Fruit fly (Drosophila melanogaster) whole organism, adult: ENCODE results near the gene CG15525.

Experiments
- CG11617 ChIP-seq: fragments of 200-800 bp; sonication (Bioruptor generic); optimal IDR thresholded peaks from 2 replicates; lab custom pipeline; 2017; ENCODE audit warnings: mild to moderate bottlenecking, missing biosample characterization, missing genetic modification reagents, missing genetic modification characterization
- CG12768 ChIP-seq: fragments of 200-800 bp; sonication (Bioruptor generic); optimal IDR thresholded peaks from 2 replicates; lab custom pipeline; 2017; ENCODE audit warnings: missing biosample characterization, missing genetic modification characterization, mild to moderate bottlenecking, moderate library complexity, missing genetic modification reagents
- CG14711 ChIP-seq: fragments of 200-800 bp; sonication (Bioruptor generic); optimal IDR thresholded peaks from 2 replicates; lab custom pipeline; 2018; ENCODE audit warnings: missing biosample characterization, mild to moderate bottlenecking, missing genetic modification characterization, moderate library complexity
- CG33017 ChIP-seq: fragments of 200-800 bp; sonication (Bioruptor generic); optimal IDR thresholded peaks from 2 replicates; lab custom pipeline; 2018; ENCODE audit warnings: missing biosample characterization, mild to moderate bottlenecking, missing genetic modification characterization, moderate library complexity
- CG5204 ChIP-seq: fragments of 200-800 bp; sonication (Bioruptor generic); optimal IDR thresholded peaks from 2 replicates; lab custom pipeline; 2016; ENCODE audit warnings: missing biosample characterization, missing genetic modification characterization
- CG7101 ChIP-seq: fragments of 200-800 bp; sonication (Bioruptor generic); optimal IDR thresholded peaks from 2 replicates; lab custom pipeline; 2018; ENCODE audit warnings: missing biosample characterization, mild to moderate bottlenecking, missing genetic modification characterization, moderate library complexity
- Clk ChIP-seq: fragments of 200-800 bp; sonication (Bioruptor generic); optimal IDR thresholded peaks from 2 replicates; lab custom pipeline; 2017; ENCODE audit warnings: missing biosample characterization, missing genetic modification characterization
- Crg-1 ChIP-seq: fragments of 200-800 bp; sonication (Bioruptor generic); optimal IDR thresholded peaks from 2 replicates; lab custom pipeline; 2016; ENCODE audit warnings: missing biosample characterization, missing genetic modification characterization
- bab1 ChIP-seq: fragments of 200-800 bp; sonication (Bioruptor generic); optimal IDR thresholded peaks from 3 replicates; lab custom pipeline; 2019; ENCODE audit warnings: missing biosample characterization, mild to moderate bottlenecking, missing genetic modification characterization, moderate library complexity
- cic ChIP-seq: fragments of 200-800 bp; sonication (Bioruptor generic); optimal IDR thresholded peaks from 2 replicates; lab custom pipeline; 2017; ENCODE audit warnings: missing biosample characterization, mild to moderate bottlenecking, missing genetic modification characterization, moderate library complexity
- kay ChIP-seq: fragments of 200-800 bp; sonication (Bioruptor generic); peaks from one replicate; lab custom pipeline; 2016; ENCODE audit warnings: missing biosample characterization, missing genetic modification characterization, borderline replicate concordance
- ovo ChIP-seq: fragments of 200-800 bp; sonication (Bioruptor generic); optimal IDR thresholded peaks from 2 replicates; lab custom pipeline; 2016; ENCODE audit warnings: missing biosample characterization, missing genetic modification characterization
- pad ChIP-seq: fragments of 200-800 bp; sonication (Bioruptor generic); optimal IDR thresholded peaks from 3 replicates; lab custom pipeline; 2017; ENCODE audit warnings: missing biosample characterization, missing genetic modification characterization, mild to moderate bottlenecking, moderate library complexity, missing genetic modification reagents
- toe ChIP-seq: fragments of 200-800 bp; sonication (Bioruptor generic); optimal IDR thresholded peaks from 2 replicates; lab custom pipeline; 2016; ENCODE audit warnings: missing biosample characterization, missing genetic modification characterization

DNA sequence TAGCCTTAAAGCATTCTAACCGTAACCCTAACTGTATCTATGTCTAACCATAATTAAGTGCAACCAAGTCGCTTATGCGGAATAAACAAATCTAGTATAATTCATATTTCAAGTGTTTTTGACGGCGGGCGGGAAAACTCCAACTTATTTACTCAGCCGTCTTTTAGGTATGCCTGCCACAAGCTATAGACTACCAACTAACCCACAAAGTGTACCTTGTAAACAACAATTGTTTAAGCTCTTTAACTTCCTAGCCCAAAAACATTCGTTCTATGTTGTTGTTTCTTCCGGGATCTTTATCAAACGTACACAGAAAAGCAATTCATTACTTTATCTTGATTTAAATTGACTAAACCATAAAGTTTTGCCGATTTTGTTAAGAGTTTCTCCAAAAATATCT is 6.8 kb downstream of the CG15525 start:
- TF ChIP-seq cic (GFP tag; lab: Kevin White, UChicago) = no peak
- TF ChIP-seq CG14711 = no peak
- TF ChIP-seq CG33017 = no peak
- TF ChIP-seq bab1 = no peak
- no peak for TF ChIP-seq pad (GFP tag; lab: Kevin White, UChicago)
- no peak for TF ChIP-seq CG7101
- no peak for TF ChIP-seq CG5204 (GFP tag; lab: Kevin White, UChicago)
- no peak for TF ChIP-seq Crg-1 (GFP tag; lab: Kevin White, UChicago)
- no peak for TF ChIP-seq toe
- TF ChIP-seq CG11617 (GFP tag; lab: Kevin White, UChicago) = no peak
- no peak for TF ChIP-seq Clk
- TF ChIP-seq CG12768 = no peak
- no peak for TF ChIP-seq kay (GFP tag; lab: Kevin White, UChicago)
- TF ChIP-seq ovo (GFP tag; lab: Kevin White, UChicago) = no peak
